Worm (Caenorhabditis elegans) whole organism, L1 larva: ENCODE measurements around the gene capg-2.

Experiments
- ama-1 ChIP-seq: fragments of 150-350 bp; optimal IDR thresholded peaks from 2 replicates; lab custom pipeline; 2014
- egl-27 ChIP-seq, 2 experiments: fragments of 150-350 bp in 1 of 2; sonication (generic microtip); optimal IDR thresholded peaks; 3 replicates each; lab custom pipeline; 2017 to 2018; ENCODE audit warnings: missing biosample characterization in 2 of 2, missing genetic modification characterization in 2 of 2, missing genetic modification reagents in 2 of 2
- elt-3 ChIP-seq, 6 experiments: fragments of 150-350 bp in 1 of 6; sonication (generic microtip); optimal IDR thresholded peaks; 2 replicates each; lab custom pipeline; 2017 to 2018; ENCODE audit warnings: missing biosample characterization in 6 of 6, missing genetic modification characterization in 6 of 6, inconsistent platforms in 1 of 6
- fkh-10 ChIP-seq: sonication (generic microtip); optimal IDR thresholded peaks from 2 replicates; lab custom pipeline; 2017; ENCODE audit warnings: missing biosample characterization, missing genetic modification reagents, missing genetic modification characterization
- lin-35 ChIP-seq, 2 experiments: fragments of 150-350 bp; optimal IDR thresholded peaks; 2 replicates each; lab custom pipeline; 2014; ENCODE audit warnings: missing biosample characterization in 2 of 2, missing genetic modification characterization in 2 of 2, missing genetic modification reagents in 2 of 2
- nhr-47 ChIP-seq: sonication (generic microtip); optimal IDR thresholded peaks from 2 replicates; lab custom pipeline; 2016; ENCODE audit warnings: mild to moderate bottlenecking, missing genetic modification characterization, moderate library complexity, missing compliant biosample characterization
- nhr-77 ChIP-seq: fragments of 150-350 bp; optimal IDR thresholded peaks from 2 replicates; lab custom pipeline; 2014; ENCODE audit warnings: missing biosample characterization, missing genetic modification characterization
- pax-3 ChIP-seq: fragments of 200-800 bp; sonication (Bioruptor generic); optimal IDR thresholded peaks from 2 replicates; lab custom pipeline; 2018; ENCODE audit warnings: mild to moderate bottlenecking, missing genetic modification characterization, moderate library complexity, missing compliant biosample characterization
- unc-86 ChIP-seq: sonication (generic microtip); optimal IDR thresholded peaks from 2 replicates; lab custom pipeline; 2016; ENCODE audit warnings: missing genetic modification characterization, missing compliant biosample characterization
- ztf-11 ChIP-seq, 2 experiments: sonication (generic microtip); optimal IDR thresholded peaks; 2 replicates each; lab custom pipeline; 2016 to 2017; ENCODE audit warnings: missing genetic modification characterization in 2 of 2, missing biosample characterization in 1 of 2, missing compliant biosample characterization in 1 of 2

ce11 chrV:12255343-12255742 lies 16.3 kb upstream of the capg-2 start, which contains the start of gene T04H1.12:
- TF ChIP-seq nhr-47 (tag; lab: Kevin White, UChicago) (no peak), nhr-77 (tag; lab: Kevin White, UChicago) (no peak), ztf-11 (tag; optimal IDR thresholded peaks at IDR 0.05; lab: Kevin White, UChicago) (no peak), unc-86 (no peak), egl-27 (tag; optimal IDR thresholded peaks at IDR 0.05; lab: Kevin White, UChicago) (no peak), pax-3 (tag; lab: Kevin White, UChicago) (no peak), ama-1 (lab: Kevin White, UChicago) (no peak), elt-3 (tag; optimal IDR thresholded peaks at IDR 0.05; lab: Kevin White, UChicago) (no peak), lin-35 (GFP tag; optimal IDR thresholded peaks at IDR 0.05; lab: Kevin White, UChicago) (no peak), fkh-10 (no peak)
